Fruit fly (Drosophila melanogaster): ENCODE data around the gene dpr19.
A peak's percentile ranks its signal among the peaks of the same experiment; 100 is the strongest.

The dpr19 gene

DNA sequence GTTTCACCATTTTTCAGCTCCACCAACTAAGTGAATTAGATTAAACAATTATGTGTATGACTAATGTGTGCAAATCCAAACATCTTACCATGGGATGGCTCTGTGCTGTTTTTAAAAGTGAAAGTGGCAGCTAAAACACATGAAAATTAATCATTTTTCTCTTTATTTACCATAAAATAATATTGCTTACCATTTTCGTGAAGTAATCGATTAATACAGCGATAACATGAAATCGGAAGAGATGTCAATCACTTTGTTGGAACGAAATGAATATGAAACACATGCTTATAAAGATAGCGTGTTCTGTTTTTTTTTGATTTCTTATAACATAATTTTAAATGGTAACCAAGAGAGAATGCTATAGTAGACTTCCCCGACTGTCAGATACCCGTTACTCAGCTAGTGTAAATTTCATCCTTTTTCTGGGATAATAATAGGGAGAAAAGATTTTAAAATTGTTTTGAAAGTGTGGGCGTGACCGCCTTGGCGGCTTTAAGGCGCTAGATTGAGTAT lies 27.9 kb downstream of the dpr19 start (continued):
- TF ChIP-seq CG32532 (GFP tag; IDR thresholded peaks at IDR 0.05), result no peak
- TF ChIP-seq Nf-YA (GFP tag; IDR thresholded peaks at IDR 0.05), result no peak
- TF ChIP-seq CG14965 (GFP tag; optimal IDR thresholded peaks at IDR 0.05; ENCODE audit: borderline replicate concordance), result no peak
- no peak for TF ChIP-seq Antp (GFP tag; optimal IDR thresholded peaks at IDR 0.05)
- TF ChIP-seq Dll (GFP tag; IDR thresholded peaks at IDR 0.05; ENCODE audit: partially characterized antibody), result peak; percentile 63
- TF ChIP-seq ash1 (GFP tag; optimal IDR thresholded peaks at IDR 0.05), result no peak
- no peak for TF ChIP-seq scrt (GFP tag; optimal IDR thresholded peaks at IDR 0.05)
- no peak for TF ChIP-seq Oaz (GFP tag; IDR thresholded peaks at IDR 0.05)
- no peak for TF ChIP-seq CG33213 (GFP tag; optimal IDR thresholded peaks at IDR 0.05)
- peak; percentile 62 for TF ChIP-seq CG13287 (GFP tag; IDR thresholded peaks at IDR 0.05; ENCODE audit: partially characterized antibody)
- TF ChIP-seq Med (GFP tag), result peak; percentile 59
- peak; percentile 63 for TF ChIP-seq Scr (GFP tag; IDR thresholded peaks at IDR 0.05; ENCODE audit: partially characterized antibody)
- peak; percentile 49 for TF ChIP-seq CG11723 (GFP tag; optimal IDR thresholded peaks at IDR 0.05)
- 0 out of 2 replicates have a peak, but pooled peaks have one; percentile 22 for TF ChIP-seq inv (GFP tag; IDR thresholded peaks at IDR 0.05; ENCODE audit: partially characterized antibody)
- 0 out of 3 replicates have a peak, but pooled peaks have one; percentile 38 for TF ChIP-seq vnd (GFP tag; IDR thresholded peaks at IDR 0.05; ENCODE audit: partially characterized antibody)
- TF ChIP-seq Doc3 (GFP tag; IDR thresholded peaks at IDR 0.05; ENCODE audit: partially characterized antibody), result 0 out of 3 replicates have a peak, but pooled peaks have one; percentile 38
- peak; percentile 52 for TF ChIP-seq MBD-R2 (GFP tag; IDR thresholded peaks at IDR 0.05)
- TF ChIP-seq CG8924 (tag; optimal IDR thresholded peaks at IDR 0.05), result peak; percentile 79
- peak; percentile 57 for TF ChIP-seq CG4617 (GFP tag; optimal IDR thresholded peaks at IDR 0.05; ENCODE audit: borderline replicate concordance)
- no peak for TF ChIP-seq CG3407 (GFP tag; optimal IDR thresholded peaks at IDR 0.05)
- peak; percentile 3 for TF ChIP-seq HmgZ (tag; optimal IDR thresholded peaks at IDR 0.05)
- peak; percentile 3 for TF ChIP-seq Sox100B (GFP tag; optimal IDR thresholded peaks at IDR 0.05)
- peak; percentile 52 for TF ChIP-seq Sry-δ (GFP tag; optimal IDR thresholded peaks at IDR 0.05)
- TF ChIP-seq phol (tag; optimal IDR thresholded peaks at IDR 0.05), result peak; percentile 13
- TF ChIP-seq CG17829 (tag; optimal IDR thresholded peaks at IDR 0.05), result no peak
- peak; percentile 33 for TF ChIP-seq pzg (GFP tag; optimal IDR thresholded peaks at IDR 0.05)
- TF ChIP-seq zfh2 (GFP tag; optimal IDR thresholded peaks at IDR 0.05), result no peak
- TF ChIP-seq gt (GFP tag; IDR thresholded peaks at IDR 0.05), result no peak
- peak; percentile 60 for TF ChIP-seq CG3995 (GFP tag; optimal IDR thresholded peaks at IDR 0.05)
- peak; percentile 72 for TF ChIP-seq CG2116 (GFP tag; optimal IDR thresholded peaks at IDR 0.05)
- TF ChIP-seq row (GFP tag; IDR thresholded peaks at IDR 0.05), result peak; percentile 60
- no peak for TF ChIP-seq CG15479 (GFP tag; optimal IDR thresholded peaks at IDR 0.05)
- TF ChIP-seq trem (tag; optimal IDR thresholded peaks at IDR 0.05), result peak; percentile 18
- TF ChIP-seq mam (GFP tag; optimal IDR thresholded peaks at IDR 0.05), result peak; percentile 25
- TF ChIP-seq CG6791 (GFP tag; IDR thresholded peaks at IDR 0.05; ENCODE audit: partially characterized antibody), result peak; percentile 32; the same call in 1 of the 3 replicates
- peak; percentile 54 for TF ChIP-seq MESR4 (GFP tag; optimal IDR thresholded peaks at IDR 0.05)
- peak; percentile 45; the same call in 1 of the 3 replicates for TF ChIP-seq CG16813 (GFP tag; IDR thresholded peaks at IDR 0.05; ENCODE audit: partially characterized antibody)
- no peak for TF ChIP-seq Dad (GFP tag; optimal IDR thresholded peaks at IDR 0.05)
- TF ChIP-seq BEAF-32 (GFP tag; optimal IDR thresholded peaks at IDR 0.05), result peak; percentile 57
- TF ChIP-seq stwl (tag; optimal IDR thresholded peaks at IDR 0.05), result peak; percentile 10
- peak; percentile 1 for TF ChIP-seq CG14710 (tag; optimal IDR thresholded peaks at IDR 0.05)
- peak in 1 of 2 experiments; percentile 61 for TF ChIP-seq eve (GFP tag; optimal IDR thresholded peaks at IDR 0.05)
- peak; percentile 91 for TF ChIP-seq CG1603 (tag; optimal IDR thresholded peaks at IDR 0.05)
- TF ChIP-seq HLH4C (GFP tag; IDR thresholded peaks at IDR 0.05; ENCODE audit: partially characterized antibody), result peak; percentile 67
- peak; percentile 15 for TF ChIP-seq CG10267 (tag; optimal IDR thresholded peaks at IDR 0.05)
- TF ChIP-seq CG3726 (GFP tag; IDR thresholded peaks at IDR 0.05), result no peak
- TF ChIP-seq sens (GFP tag), result peak; percentile 91
- TF ChIP-seq CG2712 (tag; optimal IDR thresholded peaks at IDR 0.05), result peak; percentile 16
- TF ChIP-seq CG5245 (GFP tag; optimal IDR thresholded peaks at IDR 0.05), result no peak
